Fruit fly (Drosophila melanogaster) whole organism, embryonic: ENCODE data around the gene fok.

Source experiments
- BtbVII ChIP-seq: fragments of 200-800 bp; sonication (Bioruptor generic); optimal IDR thresholded peaks from 3 replicates; lab custom pipeline; 2017; ENCODE audit warnings: missing biosample characterization, mild to moderate bottlenecking, missing genetic modification characterization
- CG1024 ChIP-seq: fragments of 200-800 bp; sonication (Bioruptor generic); IDR thresholded peaks from 2 replicates; pipeline ENCODE4 v1.3.6; 2022; ENCODE audit warnings: missing biosample characterization, missing genetic modification characterization
- CG10321 ChIP-seq: fragments of 200-800 bp; sonication (Bioruptor generic); IDR thresholded peaks from 2 replicates; pipeline ENCODE4 v1.3.6; 2022; ENCODE audit warnings: missing biosample characterization, missing genetic modification characterization
- CG11093 ChIP-seq: fragments of 200-800 bp; sonication (Bioruptor generic); IDR thresholded peaks from 3 replicates; pipeline ENCODE4 v1.3.6; 2022; ENCODE audit warnings: missing biosample characterization, missing genetic modification characterization
- CG11456 ChIP-seq: fragments of 200-800 bp; sonication (Bioruptor generic); IDR thresholded peaks from 3 replicates; pipeline ENCODE4 v1.3.6; 2022; ENCODE audit warnings: missing biosample characterization, missing genetic modification characterization
- CG11504 ChIP-seq: fragments of 200-800 bp; sonication (Bioruptor generic); optimal IDR thresholded peaks from 3 replicates; lab custom pipeline; 2019; ENCODE audit warnings: missing biosample characterization, mild to moderate bottlenecking, missing genetic modification characterization, moderate library complexity
- CG17186 ChIP-seq: fragments of 200-800 bp; sonication (Bioruptor generic); optimal IDR thresholded peaks from 3 replicates; lab custom pipeline; 2017; ENCODE audit warnings: missing biosample characterization, missing genetic modification reagents, missing genetic modification characterization
- CG17359 ChIP-seq: fragments of 200-800 bp; sonication (Bioruptor generic); optimal IDR thresholded peaks from 3 replicates; lab custom pipeline; 2018; ENCODE audit warnings: missing biosample characterization, mild to moderate bottlenecking, missing genetic modification characterization, moderate library complexity
- CG17385 ChIP-seq: fragments of 200-800 bp; sonication (Bioruptor generic); optimal IDR thresholded peaks from 3 replicates; lab custom pipeline; 2018; ENCODE audit warnings: missing biosample characterization, mild to moderate bottlenecking, missing genetic modification characterization
- CG1792 ChIP-seq: fragments of 200-800 bp; sonication (Bioruptor generic); optimal IDR thresholded peaks from 2 replicates; lab custom pipeline; 2016; ENCODE audit warnings: missing biosample characterization, missing genetic modification characterization
- CG18476 ChIP-seq: fragments of 200-800 bp; sonication (Bioruptor generic); optimal IDR thresholded peaks from 2 replicates; lab custom pipeline; 2016; ENCODE audit warnings: missing biosample characterization, mild to moderate bottlenecking, missing genetic modification characterization
- CG6791 ChIP-seq: fragments of 200-800 bp; sonication (Bioruptor generic); IDR thresholded peaks from 3 replicates; pipeline ENCODE4 v1.3.6; 2022; ENCODE audit warnings: missing biosample characterization, missing genetic modification characterization; ENCODE audit not compliant: partially characterized antibody
- CG7786 ChIP-seq: fragments of 200-800 bp; sonication (Bioruptor generic); optimal IDR thresholded peaks from 2 replicates; lab custom pipeline; 2016; ENCODE audit warnings: missing biosample characterization, missing genetic modification characterization
- CG9817 ChIP-seq: fragments of 200-800 bp; sonication (Bioruptor generic); optimal IDR thresholded peaks from 2 replicates; lab custom pipeline; 2018; ENCODE audit warnings: missing biosample characterization, mild to moderate bottlenecking, missing genetic modification characterization, moderate library complexity
- Camta ChIP-seq: fragments of 200-800 bp; sonication (Bioruptor generic); optimal IDR thresholded peaks from 2 replicates; lab custom pipeline; 2016; ENCODE audit warnings: missing biosample characterization, missing genetic modification characterization
- Chrac-16 ChIP-seq: fragments of 200-800 bp; sonication (Bioruptor generic); optimal IDR thresholded peaks from 3 replicates; lab custom pipeline; 2016; ENCODE audit warnings: missing biosample characterization, missing genetic modification characterization
- D19A ChIP-seq: fragments of 200-800 bp; optimal IDR thresholded peaks from 3 replicates; lab custom pipeline; 2019; ENCODE audit warnings: missing biosample characterization, mild to moderate bottlenecking, missing genetic modification characterization, moderate library complexity
- Dad ChIP-seq: fragments of 200-800 bp; sonication (Bioruptor generic); optimal IDR thresholded peaks from 3 replicates; lab custom pipeline; 2016; ENCODE audit warnings: missing biosample characterization, missing genetic modification characterization
- Dbx ChIP-seq: fragments of 200-800 bp; sonication (Bioruptor generic); IDR thresholded peaks from 3 replicates; pipeline ENCODE4 v1.3.6; 2022; ENCODE audit warnings: missing biosample characterization, missing genetic modification characterization
- Dip3 ChIP-seq: fragments of 200-800 bp; sonication (Bioruptor generic); optimal IDR thresholded peaks from 3 replicates; lab custom pipeline; 2016; ENCODE audit warnings: missing biosample characterization, missing genetic modification characterization
- E2f2 ChIP-seq: fragments of 200-800 bp; sonication (Bioruptor generic); IDR thresholded peaks from 2 replicates; pipeline ENCODE4 v1.3.6; 2022; ENCODE audit warnings: missing biosample characterization, missing genetic modification characterization
- Eip74EF ChIP-seq, 2 experiments: fragments of 200-800 bp in 1 of 2; fragments of >200 bp in 1 of 2; sonication (Bioruptor generic) in 1 of 2; optimal IDR thresholded peaks; 2 replicates each; lab custom pipeline; 2017 to 2019; ENCODE audit warnings: missing biosample characterization in 2 of 2, missing genetic modification characterization in 2 of 2, mild to moderate bottlenecking in 1 of 2, moderate library complexity in 1 of 2
- Fer1 ChIP-seq: fragments of 200-800 bp; sonication (Bioruptor generic); optimal IDR thresholded peaks from 2 replicates; lab custom pipeline; 2017; ENCODE audit warnings: missing biosample characterization, mild to moderate bottlenecking, missing genetic modification characterization
- Gsc ChIP-seq: fragments of 200-800 bp; sonication (Bioruptor generic); IDR thresholded peaks from 2 replicates; pipeline ENCODE4 v1.3.6; 2022; ENCODE audit warnings: missing biosample characterization, missing genetic modification characterization
- H2.0 ChIP-seq: fragments of 200-800 bp; sonication (Bioruptor generic); IDR thresholded peaks from 2 replicates; pipeline ENCODE4 v1.3.6; 2022; ENCODE audit warnings: missing biosample characterization, missing genetic modification characterization
- HHEX ChIP-seq: fragments of 200-800 bp; sonication (Bioruptor generic); optimal IDR thresholded peaks from 3 replicates; lab custom pipeline; 2017; ENCODE audit warnings: missing biosample characterization, mild to moderate bottlenecking, missing genetic modification characterization, missing genetic modification reagents
- HLHmδ ChIP-seq: fragments of 200-800 bp; sonication (Bioruptor generic); optimal IDR thresholded peaks from 2 replicates; lab custom pipeline; 2018; ENCODE audit warnings: missing biosample characterization, mild to moderate bottlenecking, missing genetic modification characterization, moderate library complexity
- Hmx ChIP-seq: fragments of 200-800 bp; sonication (Bioruptor generic); optimal IDR thresholded peaks from 2 replicates; lab custom pipeline; 2016; ENCODE audit warnings: missing biosample characterization, missing genetic modification characterization
- Hr3 ChIP-seq: fragments of 200-800 bp; sonication (Bioruptor generic); optimal IDR thresholded peaks from 3 replicates; lab custom pipeline; 2016; ENCODE audit warnings: missing biosample characterization, missing genetic modification characterization
- Lhr ChIP-seq: fragments of 200-800 bp; sonication (Bioruptor generic); optimal IDR thresholded peaks from 3 replicates; lab custom pipeline; 2017; ENCODE audit warnings: mild to moderate bottlenecking, missing biosample characterization, missing genetic modification reagents, missing genetic modification characterization
- Med ChIP-seq: fragments of 200-800 bp; sonication (Bioruptor generic); peaks from one replicate; lab custom pipeline; 2016; ENCODE audit warnings: missing biosample characterization, missing genetic modification characterization, mild to moderate bottlenecking, inconsistent platforms, moderate library complexity
- Oli ChIP-seq: fragments of 200-800 bp; sonication (Bioruptor generic); optimal IDR thresholded peaks from 2 replicates; lab custom pipeline; 2018; ENCODE audit warnings: missing biosample characterization, mild to moderate bottlenecking, missing genetic modification characterization, moderate library complexity
- Pdp1 ChIP-seq, 2 experiments: fragments of 200-800 bp; sonication (Bioruptor generic); optimal IDR thresholded peaks; 3 replicates each; lab custom pipeline; 2016; ENCODE audit warnings: missing biosample characterization in 2 of 2, missing genetic modification characterization in 2 of 2, mild to moderate bottlenecking in 1 of 2, moderate library complexity in 1 of 2
- ac ChIP-seq: fragments of 200-800 bp; sonication (Bioruptor generic); optimal IDR thresholded peaks from 3 replicates; lab custom pipeline; 2017; ENCODE audit warnings: missing biosample characterization, mild to moderate bottlenecking, missing genetic modification characterization
- ash1 ChIP-seq: fragments of 200-800 bp; sonication (Bioruptor generic); optimal IDR thresholded peaks from 2 replicates; lab custom pipeline; 2018; ENCODE audit warnings: missing biosample characterization, mild to moderate bottlenecking, missing genetic modification characterization
- ato ChIP-seq: fragments of 200-800 bp; sonication (Bioruptor generic); IDR thresholded peaks from 2 replicates; pipeline ENCODE4 v1.3.6; 2022; ENCODE audit warnings: missing biosample characterization, missing genetic modification characterization; ENCODE audit not compliant: partially characterized antibody
- chinmo ChIP-seq: fragments of 200-800 bp; sonication (Bioruptor generic); IDR thresholded peaks from 4 replicates; pipeline ENCODE4 v1.3.6; 2022; ENCODE audit warnings: missing biosample characterization, missing genetic modification characterization; ENCODE audit not compliant: partially characterized antibody
- da ChIP-seq: fragments of 200-800 bp; sonication (Bioruptor generic); optimal IDR thresholded peaks from 2 replicates; lab custom pipeline; 2016; ENCODE audit warnings: missing biosample characterization, missing genetic modification characterization
- dmrt11E ChIP-seq: fragments of 200-800 bp; sonication (Bioruptor generic); optimal IDR thresholded peaks from 3 replicates; lab custom pipeline; 2018; ENCODE audit warnings: missing biosample characterization, mild to moderate bottlenecking, missing genetic modification characterization, moderate library complexity
- ems ChIP-seq: fragments of 200-800 bp; sonication (Bioruptor generic); optimal IDR thresholded peaks from 3 replicates; lab custom pipeline; 2016; ENCODE audit warnings: missing biosample characterization, missing genetic modification characterization
- fd3F ChIP-seq: fragments of 200-800 bp; sonication (Bioruptor generic); optimal IDR thresholded peaks from 2 replicates; lab custom pipeline; 2018; ENCODE audit warnings: missing biosample characterization, mild to moderate bottlenecking, missing genetic modification characterization, moderate library complexity
- inv ChIP-seq: fragments of 200-800 bp; sonication (Bioruptor generic); IDR thresholded peaks from 2 replicates; pipeline ENCODE4 v1.3.6; 2022; ENCODE audit warnings: missing biosample characterization, missing genetic modification characterization; ENCODE audit not compliant: partially characterized antibody
- mld ChIP-seq: fragments of 200-800 bp; sonication (Bioruptor generic); IDR thresholded peaks from 3 replicates; pipeline ENCODE4 v1.3.6; 2022; ENCODE audit warnings: missing biosample characterization, missing genetic modification characterization; ENCODE audit not compliant: partially characterized antibody
- nom ChIP-seq: fragments of 200-800 bp; sonication (Bioruptor generic); optimal IDR thresholded peaks from 2 replicates; lab custom pipeline; 2017; ENCODE audit warnings: missing biosample characterization, missing genetic modification characterization, mild to moderate bottlenecking, moderate library complexity, missing genetic modification reagents
- oc ChIP-seq: fragments of 200-800 bp; sonication (Bioruptor generic); optimal IDR thresholded peaks from 2 replicates; lab custom pipeline; 2018; ENCODE audit warnings: missing biosample characterization, mild to moderate bottlenecking, missing genetic modification characterization, moderate library complexity
- pnt ChIP-seq: fragments of 200-800 bp; sonication (Bioruptor generic); optimal IDR thresholded peaks from 3 replicates; lab custom pipeline; 2016; ENCODE audit warnings: missing biosample characterization, missing genetic modification characterization
- pzg ChIP-seq: fragments of 200-800 bp; sonication (Bioruptor generic); optimal IDR thresholded peaks from 3 replicates; lab custom pipeline; 2018; ENCODE audit warnings: missing biosample characterization, mild to moderate bottlenecking, missing genetic modification characterization, moderate library complexity
- so ChIP-seq: fragments of 200-800 bp; sonication (Bioruptor generic); IDR thresholded peaks from 3 replicates; pipeline ENCODE4 v1.3.6; 2022; ENCODE audit warnings: missing biosample characterization, missing genetic modification characterization
- twi ChIP-seq: fragments of 200-800 bp; optimal IDR thresholded peaks from 2 replicates; lab custom pipeline; 2019; ENCODE audit warnings: missing biosample characterization, mild to moderate bottlenecking, missing genetic modification characterization, moderate library complexity
- yki ChIP-seq: fragments of >200 bp; optimal IDR thresholded peaks from 3 replicates; lab custom pipeline; 2018

fok gene

DNA sequence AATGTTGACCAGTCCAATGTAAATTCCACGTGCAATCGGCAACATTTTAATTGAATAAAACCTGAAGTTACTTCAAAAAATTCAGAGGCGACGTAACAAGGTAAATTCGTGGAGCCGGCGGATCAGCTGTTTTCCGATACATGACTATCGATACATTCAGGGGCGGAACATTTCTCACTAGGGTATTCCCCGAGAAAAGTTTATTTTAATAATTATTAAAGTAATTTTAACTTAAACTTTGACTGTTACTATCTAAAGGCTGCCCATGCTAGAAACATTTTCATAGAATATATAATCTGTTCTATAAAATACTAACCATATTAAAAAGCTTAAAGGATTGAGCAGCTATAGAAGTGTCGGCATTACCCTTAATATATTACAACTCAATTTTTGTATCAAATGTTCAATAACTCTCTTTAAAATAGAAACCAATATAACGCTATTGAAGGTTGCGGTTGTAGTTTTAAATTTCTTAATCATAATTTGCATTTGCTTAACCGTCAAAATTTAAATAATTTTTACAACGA, 12.3 kb upstream of the fok start, which contains the start of the genes mRpS18B and Kua (continued):
- TF ChIP-seq ato (GFP tag; lab: Robert Waterston, UW): peak; percentile 34
- TF ChIP-seq Oli (tag; lab: Kevin White, UChicago): peak; percentile 34
- TF ChIP-seq dmrt11E (tag; lab: Kevin White, UChicago): peak; percentile 58
- peak; percentile 48 for TF ChIP-seq pzg (GFP tag; lab: Kevin White, UChicago)
- peak; percentile 26 for TF ChIP-seq Fer1
- TF ChIP-seq CG7786: no peak
- TF ChIP-seq pnt (GFP tag; lab: Kevin White, UChicago): no peak
- no peak for TF ChIP-seq so
- TF ChIP-seq Gsc (GFP tag; lab: Robert Waterston, UW): no peak
- no peak for TF ChIP-seq CG6791 (GFP tag; lab: Robert Waterston, UW)
- TF ChIP-seq Dbx (GFP tag; lab: Robert Waterston, UW): peak; percentile 72; the same call in 2 of the 3 replicates
- TF ChIP-seq Dad (GFP tag; lab: Kevin White, UChicago): no peak
- peak; percentile 14 to 87 for TF ChIP-seq Pdp1 (GFP tag; optimal IDR thresholded peaks at IDR 0.05; lab: Kevin White, UChicago)
- peak; percentile 85 for TF ChIP-seq Med
- TF ChIP-seq fd3F (GFP tag; lab: Kevin White, UChicago): peak; percentile 23
- TF ChIP-seq CG18476 (GFP tag; lab: Kevin White, UChicago): peak; percentile 45
- TF ChIP-seq twi (tag; lab: Kevin White, UChicago): no peak
- TF ChIP-seq Dip3 (GFP tag; lab: Kevin White, UChicago): no peak
- TF ChIP-seq Eip74EF (GFP tag; optimal IDR thresholded peaks at IDR 0.05; lab: Kevin White, UChicago): peak in 1 of 2 experiments; percentile 40
- no peak for TF ChIP-seq mld (GFP tag; lab: Robert Waterston, UW)
- no peak for TF ChIP-seq HLHmδ
- peak; percentile 22 for TF ChIP-seq BtbVII (GFP tag; lab: Kevin White, UChicago)
- TF ChIP-seq ems: peak; percentile 10
- TF ChIP-seq ac (GFP tag; lab: Kevin White, UChicago): no peak
- peak; percentile 47 for TF ChIP-seq inv (GFP tag; lab: Robert Waterston, UW)
- no peak for TF ChIP-seq Hmx
- no peak for TF ChIP-seq yki (lab: Kevin White, UChicago)
- peak; percentile 55 for TF ChIP-seq Hr3 (GFP tag; lab: Kevin White, UChicago)
- no peak for TF ChIP-seq CG1792 (GFP tag; lab: Kevin White, UChicago)
- no peak for TF ChIP-seq da (GFP tag; lab: Kevin White, UChicago)
- peak; percentile 13 for TF ChIP-seq Camta (GFP tag; lab: Kevin White, UChicago)
- TF ChIP-seq CG17186 (GFP tag; lab: Kevin White, UChicago): no peak
- no peak for TF ChIP-seq CG10321 (GFP tag; lab: Robert Waterston, UW)
- TF ChIP-seq ash1 (GFP tag; lab: Kevin White, UChicago): no peak
- TF ChIP-seq CG17385: peak; percentile 38
- peak; percentile 57 for TF ChIP-seq CG9817 (tag; lab: Kevin White, UChicago)
- TF ChIP-seq CG11504 (tag; lab: Kevin White, UChicago): peak; percentile 70
- TF ChIP-seq CG11456 (GFP tag; lab: Robert Waterston, UW): peak; percentile 80
- peak; percentile 35 for TF ChIP-seq HHEX
- peak; percentile 28 for TF ChIP-seq oc
- peak; percentile 40 for TF ChIP-seq Chrac-16 (GFP tag; lab: Kevin White, UChicago)
- TF ChIP-seq CG11093 (GFP tag; lab: Robert Waterston, UW): no peak
- peak; percentile 33 for TF ChIP-seq D19A (tag; lab: Kevin White, UChicago)
- 0 out of 2 replicates have a peak, but pooled peaks have one; percentile 23 for TF ChIP-seq E2f2 (GFP tag; lab: Robert Waterston, UW)
- peak; percentile 46; the same call in 1 of the 2 replicates for TF ChIP-seq H2.0
- TF ChIP-seq CG1024 (GFP tag; lab: Robert Waterston, UW): no peak
- TF ChIP-seq Lhr (GFP tag; lab: Kevin White, UChicago): peak; percentile 45
- TF ChIP-seq nom (GFP tag; lab: Kevin White, UChicago): no peak
- no peak for TF ChIP-seq chinmo
- TF ChIP-seq CG17359: peak; percentile 58
